Worm (Caenorhabditis elegans): ENCODE data around the gene ZK354.6.
"Not testable (repeated sequence)": the region's sequence is repeated elsewhere in the genome, so short reads cannot be mapped to it uniquely, and the experiment has no call there.

ZK354.6 gene

DNA sequence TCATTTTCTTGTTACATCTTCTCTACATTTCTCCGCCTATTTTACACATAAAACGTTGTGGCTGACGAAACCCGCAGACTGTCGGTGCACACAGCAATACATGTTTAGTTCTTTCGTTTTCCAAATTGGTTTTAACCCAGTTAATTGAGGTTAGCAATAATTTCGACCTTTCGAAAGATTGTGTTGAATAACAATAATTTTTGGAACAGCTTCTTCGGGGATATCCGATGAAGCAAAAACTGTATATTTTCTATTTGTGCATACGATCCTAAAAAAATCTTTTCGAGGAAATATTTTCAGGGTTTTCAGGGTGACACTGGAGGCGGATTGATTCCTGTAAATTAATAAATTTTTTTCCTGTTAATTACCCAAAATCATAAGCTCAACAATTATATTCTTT, 35.5 kb downstream of the ZK354.6 start:
- TF ChIP-seq nfyb-1 (GFP tag; IDR thresholded peaks at IDR 0.05) (peak; percentile 74), C17E4.6 (GFP tag; IDR thresholded peaks at IDR 0.05) (peak; percentile 58; the same call in 1 of the 2 replicates), rcor-1 (GFP tag; IDR thresholded peaks at IDR 0.05) (peak; percentile 49; the same call in 1 of the 2 replicates), pbrm-1 (GFP tag; IDR thresholded peaks at IDR 0.05) (peak; percentile 78), dox-1 (GFP tag; IDR thresholded peaks at IDR 0.05) (0 out of 2 replicates have a peak, but pooled peaks have one; percentile 43), snpc-1.1 (tag; optimal IDR thresholded peaks at IDR 0.05; ENCODE audit: insufficient read depth) (peak; percentile 46), snpc-4 (GFP tag; optimal IDR thresholded peaks at IDR 0.05) (peak; percentile 60), snpc-4 (tag; optimal IDR thresholded peaks at IDR 0.05) (peak; percentile 48 to 95 (median 90)), hmg-1.2 (GFP tag; IDR thresholded peaks at IDR 0.05) (peak; percentile 80), Y53G8AR.9 (GFP tag; conservative IDR thresholded peaks at IDR 0.05) (0 out of 2 replicates have a peak, but pooled peaks have one; percentile 57), madf-6 (GFP tag; IDR thresholded peaks at IDR 0.05) (peak; percentile 81), D2030.7 (GFP tag; IDR thresholded peaks at IDR 0.05) (peak; percentile 92), hmg-20 (GFP tag; IDR thresholded peaks at IDR 0.05) (0 out of 2 replicates have a peak, but pooled peaks have one; percentile 42), F33H1.4 (GFP tag; IDR thresholded peaks at IDR 0.05) (peak; percentile 58), madf-3 (GFP tag; IDR thresholded peaks at IDR 0.05) (0 out of 2 replicates have a peak, but pooled peaks have one; percentile 55), attf-6 (GFP tag; IDR thresholded peaks at IDR 0.05) (peak; percentile 97), ekl-4 (GFP tag; IDR thresholded peaks at IDR 0.05) (peak; percentile 75; the same call in 1 of the 2 replicates), tbp1 (GFP tag; optimal IDR thresholded peaks at IDR 0.05) (peak; percentile 45), ceh-100 (GFP tag; IDR thresholded peaks at IDR 0.05) (peak; percentile 39), hsf-1 (GFP tag; IDR thresholded peaks at IDR 0.05) (peak; percentile 68; the same call in 1 of the 2 replicates), Y56A3A.18 (GFP tag; IDR thresholded peaks at IDR 0.05) (peak; percentile 82)

DNA sequence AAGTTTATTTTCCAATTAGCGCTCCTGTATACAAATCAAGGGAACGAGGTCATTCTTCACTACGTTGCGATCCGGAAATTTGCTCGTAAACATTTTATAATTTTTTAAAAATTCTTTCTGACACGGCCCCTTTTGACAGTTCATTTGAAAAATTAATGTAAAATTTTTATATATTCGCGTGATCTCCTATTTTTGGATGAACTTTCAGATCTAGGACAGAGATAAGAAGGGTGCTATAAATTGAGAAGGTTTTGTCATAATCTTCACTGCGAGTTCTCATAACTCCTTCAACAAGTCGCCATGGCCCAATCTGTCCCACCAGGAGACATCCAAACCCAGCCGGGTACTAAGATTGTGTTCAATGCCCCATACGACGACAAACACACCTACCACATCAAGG, 37.0 kb downstream of the ZK354.6 start, which contains the start of gene msp-19:
TSS of gene msp-19 (plus strand) at position 301 of the 400 bp plus-strand sequence.
- TF ChIP-seq egl-44 (GFP tag; IDR thresholded peaks at IDR 0.05); sdz-38 (tag; optimal IDR thresholded peaks at IDR 0.05); madf-3 (GFP tag; IDR thresholded peaks at IDR 0.05): not testable (repeated sequence)

DNA sequence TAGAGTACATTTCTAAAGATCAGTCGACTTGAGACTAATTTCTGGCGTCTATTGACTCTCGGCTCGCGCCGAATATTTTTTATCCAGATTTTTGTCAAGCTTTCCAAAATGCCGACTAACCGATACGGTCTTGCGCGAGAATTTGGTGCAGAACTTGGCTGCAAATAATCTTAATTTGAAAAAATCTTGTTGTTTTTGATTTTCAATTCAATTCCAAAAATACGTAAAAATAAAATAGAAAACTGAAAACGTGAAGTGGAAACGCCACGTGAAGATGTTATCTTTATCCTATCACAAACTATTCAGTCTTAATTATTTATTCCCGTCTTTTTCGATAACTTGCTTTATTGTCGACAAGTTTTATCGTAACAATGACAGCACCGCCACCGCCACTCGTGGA, 39.0 kb downstream of the ZK354.6 start, which contains the start of gene ttbk-2.1:
TSS of gene ttbk-2.1 (plus strand) at position 301 of the 400 bp plus-strand sequence.
- not testable (repeated sequence) for TF ChIP-seq mes-4 (tag; optimal IDR thresholded peaks at IDR 0.05); B0336.3 (GFP tag; IDR thresholded peaks at IDR 0.05); akir-1 (GFP tag; optimal IDR thresholded peaks at IDR 0.05)

DNA sequence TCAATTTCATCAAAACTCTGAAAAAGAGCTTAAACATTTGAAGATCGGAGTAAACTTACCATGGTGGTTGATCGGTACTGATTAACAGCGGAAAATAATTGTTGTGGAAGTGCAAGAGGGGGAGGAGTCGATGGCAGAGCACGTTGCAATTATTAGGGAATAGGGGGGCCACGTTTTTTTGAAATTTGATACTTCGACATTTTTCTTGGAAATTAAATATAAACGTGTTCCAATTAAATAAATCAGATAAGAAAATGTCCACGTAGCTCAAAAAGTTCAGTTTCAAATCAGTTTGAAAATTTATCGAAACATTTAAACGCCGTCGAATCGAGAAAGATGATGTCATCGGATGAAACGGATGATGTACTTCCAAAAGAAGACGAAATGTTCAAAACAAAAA, 40.6 kb downstream of the ZK354.6 start, which contains the start of gene F36H12.9:
TSS of gene F36H12.9 (plus strand) at position 301 of the 400 bp plus-strand sequence.
- not testable (repeated sequence) for TF ChIP-seq B0019.2 (GFP tag; conservative IDR thresholded peaks at IDR 0.05); cebp-1 (GFP tag; IDR thresholded peaks at IDR 0.05); cebp-1 (tag; optimal IDR thresholded peaks at IDR 0.05); ama-1 (optimal IDR thresholded peaks at IDR 0.05); ama-1 (GFP tag; optimal IDR thresholded peaks at IDR 0.05)

DNA sequence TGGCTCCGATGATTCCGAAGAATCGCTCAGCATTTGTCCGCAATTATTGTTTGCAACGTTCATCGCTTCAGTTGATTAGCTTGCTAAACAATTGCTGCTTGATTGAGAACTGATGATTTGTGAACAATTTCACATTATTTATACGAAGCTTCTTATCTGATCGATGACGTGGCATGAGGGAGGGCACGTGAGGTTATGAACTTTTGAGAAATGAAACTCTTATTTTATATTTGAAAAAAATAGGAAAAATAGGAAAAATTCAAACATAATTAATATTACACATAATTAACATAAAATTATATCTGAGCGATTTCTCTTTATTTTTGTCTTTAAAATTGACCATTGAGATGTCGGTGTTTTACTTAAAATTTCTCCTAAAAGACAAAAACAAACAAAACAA, 42.7 kb downstream of the ZK354.6 start, which contains the start of gene F36H12.10:
TSS of gene F36H12.10 (minus strand) at position 101 of the 400 bp plus-strand sequence.
- TF ChIP-seq snpc-3.4 (tag; optimal IDR thresholded peaks at IDR 0.05); madf-6 (GFP tag; IDR thresholded peaks at IDR 0.05); ets-4 (GFP tag; optimal IDR thresholded peaks at IDR 0.05): not testable (repeated sequence)

Measured in whole organism, young adult.